Fruit fly (Drosophila melanogaster) whole organism, embryonic: Measurements from ENCODE around the gene Megf8.

Experiments used
- Blimp-1 ChIP-seq: fragments of 200-800 bp; sonication (Bioruptor generic); optimal IDR thresholded peaks from 3 replicates; lab custom pipeline; 2018; ENCODE audit warnings: missing biosample characterization, missing genetic modification characterization, mild to moderate bottlenecking, moderate library complexity, missing genetic modification reagents
- CG13624 ChIP-seq: fragments of 200-800 bp; sonication (Bioruptor generic); optimal IDR thresholded peaks from 2 replicates; lab custom pipeline; 2016; ENCODE audit warnings: missing biosample characterization, missing genetic modification characterization
- CG14014 ChIP-seq: fragments of 200-800 bp; sonication (Bioruptor generic); IDR thresholded peaks from 2 replicates; pipeline ENCODE4 v1.3.6; 2022; ENCODE audit warnings: missing biosample characterization, missing genetic modification characterization
- CG15073 ChIP-seq: fragments of 200-800 bp; sonication (Bioruptor generic); optimal IDR thresholded peaks from 2 replicates; lab custom pipeline; 2016; ENCODE audit warnings: missing biosample characterization, missing genetic modification characterization
- CG15269 ChIP-seq: fragments of 200-800 bp; sonication (Bioruptor generic); optimal IDR thresholded peaks from 2 replicates; lab custom pipeline; 2018; ENCODE audit warnings: missing biosample characterization, mild to moderate bottlenecking, missing genetic modification characterization, moderate library complexity
- CG18476 ChIP-seq: fragments of 200-800 bp; sonication (Bioruptor generic); optimal IDR thresholded peaks from 2 replicates; lab custom pipeline; 2016; ENCODE audit warnings: missing biosample characterization, mild to moderate bottlenecking, missing genetic modification characterization
- Dfd ChIP-seq, 2 experiments: fragments of >200 bp; optimal IDR thresholded peaks; 2 replicates each; lab custom pipeline; 2017; ENCODE audit warnings: missing biosample characterization in 2 of 2, missing genetic modification characterization in 2 of 2
- Rfx ChIP-seq: fragments of 200-800 bp; sonication (Bioruptor generic); IDR thresholded peaks from 2 replicates; pipeline ENCODE4 v1.3.6; 2022; ENCODE audit warnings: missing biosample characterization, missing genetic modification characterization
- gfzf ChIP-seq: fragments of 200-800 bp; sonication (Bioruptor generic); optimal IDR thresholded peaks from 2 replicates; lab custom pipeline; 2016; ENCODE audit warnings: missing biosample characterization, mild to moderate bottlenecking, missing genetic modification characterization, moderate library complexity
- lilli ChIP-seq: fragments of 200-800 bp; sonication (Bioruptor generic); optimal IDR thresholded peaks from 3 replicates; lab custom pipeline; 2016; ENCODE audit warnings: missing biosample characterization, missing genetic modification characterization
- nerfin-2 ChIP-seq: fragments of 200-800 bp; sonication (Bioruptor generic); IDR thresholded peaks from 2 replicates; pipeline ENCODE4 v1.3.6; 2022; ENCODE audit warnings: missing biosample characterization, missing genetic modification characterization; ENCODE audit not compliant: partially characterized antibody
- pfk ChIP-seq: fragments of 200-800 bp; sonication (Bioruptor generic); optimal IDR thresholded peaks from 2 replicates; lab custom pipeline; 2018; ENCODE audit warnings: missing biosample characterization, mild to moderate bottlenecking, missing genetic modification characterization, moderate library complexity

dm6 chr2L:8039688-8040087 is 3.6 kb upstream of the Megf8 start, which contains the start of gene CG7367:
- TF ChIP-seq pfk (no peak), CG15269 (tag; lab: Kevin White, UChicago) (no peak), CG14014 (GFP tag; lab: Robert Waterston, UW) (no peak), CG15073 (no peak), Dfd (GFP tag; optimal IDR thresholded peaks at IDR 0.05; lab: Kevin White, UChicago) (no peak), Blimp-1 (GFP tag; lab: Kevin White, UChicago) (no peak), lilli (no peak), gfzf (no peak), nerfin-2 (GFP tag; lab: Robert Waterston, UW) (no peak), CG18476 (GFP tag; lab: Kevin White, UChicago) (no peak), CG13624 (GFP tag; lab: Kevin White, UChicago) (no peak), Rfx (GFP tag; lab: Robert Waterston, UW) (no peak)
